Worm (Caenorhabditis elegans): Measurements from ENCODE around the gene wrb-1.

DNA sequence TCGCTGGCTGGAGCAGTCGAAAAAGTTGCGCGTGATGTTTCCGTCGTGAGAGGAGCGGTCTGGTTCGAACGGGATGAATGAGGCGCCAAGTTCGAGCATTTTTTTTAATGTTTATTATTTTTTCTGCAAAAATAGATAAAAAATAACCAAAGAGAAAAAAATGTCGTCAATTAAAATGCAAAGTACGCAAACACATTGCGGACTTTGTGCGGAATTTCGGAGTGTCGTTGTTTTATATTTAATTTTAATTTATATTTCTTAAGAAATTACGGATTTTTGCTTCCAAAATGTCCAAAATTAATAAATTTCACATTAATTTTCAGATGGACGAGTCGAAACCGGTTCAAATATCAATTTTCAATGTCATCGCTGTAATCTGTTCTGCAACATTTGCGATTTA, at the start of gene wrb-1, which contains the start of gene Y50D4A.4:
- no peak for TF ChIP-seq mls-2 (tag; optimal IDR thresholded peaks at IDR 0.05)
- TF ChIP-seq lin-13 (tag; optimal IDR thresholded peaks at IDR 0.05): no peak
- no peak for TF ChIP-seq M03D4.4 (tag; optimal IDR thresholded peaks at IDR 0.05)
- TF ChIP-seq mab-5 (tag; optimal IDR thresholded peaks at IDR 0.05): no peak
- TF ChIP-seq lin-32 (GFP tag; optimal IDR thresholded peaks at IDR 0.05): no peak
- no peak for TF ChIP-seq ceh-39 (tag; optimal IDR thresholded peaks at IDR 0.05)

Measured in whole organism, mixed stage, embryonic.